Fruit fly (Drosophila melanogaster) whole organism, embryonic: ENCODE results near the gene Paics.

ENCODE experiments used
- Atf6 ChIP-seq: fragments of 200-800 bp; sonication (Bioruptor generic); IDR thresholded peaks from 2 replicates; pipeline ENCODE4 v1.3.6; 2022; ENCODE audit warnings: missing biosample characterization, missing genetic modification characterization
- CG10431 ChIP-seq: fragments of 200-800 bp; sonication (Bioruptor generic); optimal IDR thresholded peaks from 3 replicates; lab custom pipeline; 2018; ENCODE audit warnings: missing biosample characterization, mild to moderate bottlenecking, missing genetic modification characterization
- CG10654 ChIP-seq: fragments of 200-800 bp; sonication (Bioruptor generic); optimal IDR thresholded peaks from 2 replicates; lab custom pipeline; 2016; ENCODE audit warnings: missing biosample characterization, missing genetic modification characterization
- CG13424 ChIP-seq: fragments of 200-800 bp; sonication (Bioruptor generic); optimal IDR thresholded peaks from 2 replicates; lab custom pipeline; 2019; ENCODE audit warnings: missing biosample characterization, mild to moderate bottlenecking, missing genetic modification characterization, moderate library complexity
- CG13624 ChIP-seq: fragments of 200-800 bp; sonication (Bioruptor generic); optimal IDR thresholded peaks from 2 replicates; lab custom pipeline; 2016; ENCODE audit warnings: missing biosample characterization, missing genetic modification characterization
- CG14014 ChIP-seq: fragments of 200-800 bp; sonication (Bioruptor generic); IDR thresholded peaks from 2 replicates; pipeline ENCODE4 v1.3.6; 2022; ENCODE audit warnings: missing biosample characterization, missing genetic modification characterization
- CG15269 ChIP-seq: fragments of 200-800 bp; sonication (Bioruptor generic); optimal IDR thresholded peaks from 2 replicates; lab custom pipeline; 2018; ENCODE audit warnings: missing biosample characterization, mild to moderate bottlenecking, missing genetic modification characterization, moderate library complexity
- CG15479 ChIP-seq: fragments of 200-800 bp; sonication (Bioruptor generic); optimal IDR thresholded peaks from 3 replicates; lab custom pipeline; 2019; ENCODE audit warnings: missing biosample characterization, mild to moderate bottlenecking, missing genetic modification characterization, moderate library complexity
- CG15514 ChIP-seq: fragments of 200-800 bp; sonication (Bioruptor generic); optimal IDR thresholded peaks from 3 replicates; lab custom pipeline; 2017; ENCODE audit warnings: missing biosample characterization, missing genetic modification characterization, mild to moderate bottlenecking, moderate library complexity, missing genetic modification reagents
- CG2712 ChIP-seq: fragments of 200-800 bp; optimal IDR thresholded peaks from 3 replicates; lab custom pipeline; 2019; ENCODE audit warnings: missing biosample characterization, mild to moderate bottlenecking, missing genetic modification characterization, moderate library complexity
- CG30403 ChIP-seq: fragments of 200-800 bp; sonication (Bioruptor generic); optimal IDR thresholded peaks from 3 replicates; lab custom pipeline; 2016; ENCODE audit warnings: missing biosample characterization, missing genetic modification characterization
- CG34422 ChIP-seq: fragments of 200-800 bp; sonication (Bioruptor generic); IDR thresholded peaks from 3 replicates; pipeline ENCODE4 v1.3.6; 2022; ENCODE audit warnings: missing biosample characterization, missing genetic modification characterization
- CG3726 ChIP-seq: fragments of 200-800 bp; sonication (Bioruptor generic); IDR thresholded peaks from 3 replicates; pipeline ENCODE4, ENCODE4 v1.3.6; 2022; ENCODE audit warnings: missing biosample characterization, missing genetic modification characterization
- CG3995 ChIP-seq: fragments of 200-800 bp; sonication (Bioruptor generic); optimal IDR thresholded peaks from 3 replicates; lab custom pipeline; 2016; ENCODE audit warnings: missing biosample characterization, missing genetic modification characterization
- CG6272 ChIP-seq: fragments of 200-800 bp; sonication (Bioruptor generic); IDR thresholded peaks from 2 replicates; pipeline ENCODE4 v1.3.6; 2022; ENCODE audit warnings: missing biosample characterization, missing genetic modification characterization
- CG6683 ChIP-seq: fragments of 200-800 bp; sonication (Bioruptor generic); optimal IDR thresholded peaks from 2 replicates; lab custom pipeline; 2017; ENCODE audit warnings: missing biosample characterization, mild to moderate bottlenecking, missing genetic modification characterization, missing genetic modification reagents
- CG6791 ChIP-seq: fragments of 200-800 bp; sonication (Bioruptor generic); IDR thresholded peaks from 3 replicates; pipeline ENCODE4 v1.3.6; 2022; ENCODE audit warnings: missing biosample characterization, missing genetic modification characterization; ENCODE audit not compliant: partially characterized antibody
- CG9215 ChIP-seq: fragments of 200-800 bp; sonication (Bioruptor generic); IDR thresholded peaks from 2 replicates; pipeline ENCODE4 v1.3.6; 2022; ENCODE audit warnings: missing biosample characterization, missing genetic modification characterization
- CG9727 ChIP-seq: fragments of 200-800 bp; sonication (Bioruptor generic); optimal IDR thresholded peaks from 3 replicates; lab custom pipeline; 2017; ENCODE audit warnings: missing biosample characterization, mild to moderate bottlenecking, missing genetic modification characterization
- CG9932 ChIP-seq: fragments of 200-800 bp; sonication (Bioruptor generic); IDR thresholded peaks from 2 replicates; pipeline ENCODE4 v1.3.6; 2022; ENCODE audit warnings: missing biosample characterization, missing genetic modification characterization
- Chrac-16 ChIP-seq: fragments of 200-800 bp; sonication (Bioruptor generic); optimal IDR thresholded peaks from 3 replicates; lab custom pipeline; 2016; ENCODE audit warnings: missing biosample characterization, missing genetic modification characterization
- CrebB ChIP-seq: fragments of 200-800 bp; sonication (Bioruptor generic); optimal IDR thresholded peaks from 3 replicates; lab custom pipeline; 2018; ENCODE audit warnings: missing biosample characterization, mild to moderate bottlenecking, missing genetic modification characterization
- Dek ChIP-seq: fragments of 200-800 bp; sonication (Bioruptor generic); optimal IDR thresholded peaks from 3 replicates; lab custom pipeline; 2019; ENCODE audit warnings: missing biosample characterization, mild to moderate bottlenecking, missing genetic modification characterization, moderate library complexity
- Drgx ChIP-seq: fragments of 200-800 bp; sonication (Bioruptor generic); IDR thresholded peaks from 2 replicates; pipeline ENCODE4 v1.3.6; 2022; ENCODE audit warnings: missing biosample characterization, missing genetic modification characterization
- Gug ChIP-seq: fragments of 200-800 bp; sonication (Bioruptor generic); IDR thresholded peaks from 4 replicates; pipeline ENCODE4 v1.3.6; 2022; ENCODE audit warnings: missing biosample characterization, missing genetic modification characterization
- Hmr ChIP-seq: fragments of 200-800 bp; sonication (Bioruptor generic); optimal IDR thresholded peaks from 3 replicates; lab custom pipeline; 2017; ENCODE audit warnings: mild to moderate bottlenecking, missing biosample characterization, missing genetic modification reagents, missing genetic modification characterization
- Hr3 ChIP-seq: fragments of 200-800 bp; sonication (Bioruptor generic); optimal IDR thresholded peaks from 3 replicates; lab custom pipeline; 2016; ENCODE audit warnings: missing biosample characterization, missing genetic modification characterization
- Hr39 ChIP-seq: fragments of >200 bp; optimal IDR thresholded peaks from 2 replicates; lab custom pipeline; 2017
- MESR4 ChIP-seq: fragments of 200-800 bp; sonication (Bioruptor generic); optimal IDR thresholded peaks from 2 replicates; lab custom pipeline; 2018; ENCODE audit warnings: missing biosample characterization, mild to moderate bottlenecking, missing genetic modification characterization, moderate library complexity
- Nf-YA ChIP-seq: fragments of 200-800 bp; sonication (Bioruptor generic); IDR thresholded peaks from 2 replicates; pipeline ENCODE4 v1.3.6; 2022; ENCODE audit warnings: missing biosample characterization, missing genetic modification characterization
- Side ChIP-seq: fragments of 200-800 bp; sonication (Bioruptor generic); optimal IDR thresholded peaks from 2 replicates; lab custom pipeline; 2016; ENCODE audit warnings: missing biosample characterization, missing genetic modification characterization
- Sox100B ChIP-seq: fragments of 200-800 bp; sonication (Bioruptor generic); optimal IDR thresholded peaks from 3 replicates; lab custom pipeline; 2018; ENCODE audit warnings: missing biosample characterization, mild to moderate bottlenecking, missing genetic modification characterization
- Vsx1 ChIP-seq: fragments of 200-800 bp; sonication (Bioruptor generic); optimal IDR thresholded peaks from 2 replicates; lab custom pipeline; 2017; ENCODE audit warnings: missing biosample characterization, mild to moderate bottlenecking, missing genetic modification characterization, missing genetic modification reagents
- YL-1 ChIP-seq: fragments of 200-800 bp; sonication (Bioruptor generic); optimal IDR thresholded peaks from 3 replicates; lab custom pipeline; 2017; ENCODE audit warnings: missing biosample characterization, mild to moderate bottlenecking, missing genetic modification characterization
- crol ChIP-seq: fragments of 200-800 bp; sonication (Bioruptor generic); IDR thresholded peaks from 2 replicates; pipeline ENCODE4 v1.3.6; 2022; ENCODE audit warnings: missing biosample characterization, missing genetic modification characterization
- eyg ChIP-seq: fragments of 200-800 bp; sonication (Bioruptor generic); optimal IDR thresholded peaks from 3 replicates; lab custom pipeline; 2016; ENCODE audit warnings: missing biosample characterization, missing genetic modification characterization
- fd102C ChIP-seq: fragments of 200-800 bp; sonication (Bioruptor generic); optimal IDR thresholded peaks from 2 replicates; lab custom pipeline; 2018; ENCODE audit warnings: missing biosample characterization, mild to moderate bottlenecking, missing genetic modification characterization, moderate library complexity
- fd64A ChIP-seq: fragments of 200-800 bp; sonication (Bioruptor generic); optimal IDR thresholded peaks from 3 replicates; lab custom pipeline; 2018; ENCODE audit warnings: missing biosample characterization, mild to moderate bottlenecking, missing genetic modification characterization
- ftz-f1 ChIP-seq: fragments of 200-800 bp; sonication (Bioruptor generic); optimal IDR thresholded peaks from 2 replicates; lab custom pipeline; 2016; ENCODE audit warnings: missing biosample characterization, missing genetic modification characterization
- gcm2 ChIP-seq: fragments of 200-800 bp; sonication (Bioruptor generic); optimal IDR thresholded peaks from 2 replicates; lab custom pipeline; 2016; ENCODE audit warnings: missing biosample characterization, missing genetic modification characterization
- luna ChIP-seq: fragments of 200-800 bp; sonication (Bioruptor generic); optimal IDR thresholded peaks from 2 replicates; lab custom pipeline; 2016; ENCODE audit warnings: missing biosample characterization, missing genetic modification characterization
- maf-S ChIP-seq: fragments of 200-800 bp; sonication (Bioruptor generic); optimal IDR thresholded peaks from 2 replicates; lab custom pipeline; 2016; ENCODE audit warnings: missing biosample characterization, missing genetic modification characterization
- mam ChIP-seq: fragments of 200-800 bp; sonication (Bioruptor generic); optimal IDR thresholded peaks from 3 replicates; lab custom pipeline; 2016; ENCODE audit warnings: missing biosample characterization, missing genetic modification characterization
- ranshi ChIP-seq: fragments of 200-800 bp; sonication (Bioruptor generic); IDR thresholded peaks from 2 replicates; pipeline ENCODE4 v1.3.6; 2022; ENCODE audit warnings: missing biosample characterization, missing genetic modification characterization
- slou ChIP-seq: fragments of 200-800 bp; sonication (Bioruptor generic); optimal IDR thresholded peaks from 3 replicates; lab custom pipeline; 2016; ENCODE audit warnings: missing biosample characterization, missing genetic modification characterization
- tap ChIP-seq: fragments of 200-800 bp; optimal IDR thresholded peaks from 3 replicates; lab custom pipeline; 2019; ENCODE audit warnings: missing biosample characterization, mild to moderate bottlenecking, missing genetic modification characterization, moderate library complexity
- tna ChIP-seq: fragments of 200-800 bp; sonication (Bioruptor generic); IDR thresholded peaks from 2 replicates; pipeline ENCODE4 v1.3.6; 2022; ENCODE audit warnings: missing biosample characterization, missing genetic modification characterization; ENCODE audit not compliant: partially characterized antibody
- trem ChIP-seq: fragments of 200-800 bp; optimal IDR thresholded peaks from 3 replicates; lab custom pipeline; 2019; ENCODE audit warnings: missing biosample characterization, mild to moderate bottlenecking, missing genetic modification characterization, moderate library complexity
- ttk ChIP-seq: fragments of 200-800 bp; sonication (Bioruptor generic); IDR thresholded peaks from 2 replicates; pipeline ENCODE4 v2.1.2; 2022; ENCODE audit warnings: missing biosample characterization, missing genetic modification characterization
- twi ChIP-seq: fragments of 200-800 bp; optimal IDR thresholded peaks from 2 replicates; lab custom pipeline; 2019; ENCODE audit warnings: missing biosample characterization, mild to moderate bottlenecking, missing genetic modification characterization, moderate library complexity

Gene Paics

dm6 chrX:12755600-12756373 lies 4.6 kb downstream of the Paics start (continued):
- TF ChIP-seq CG34422, result peak; percentile 59; the same call in 2 of the 3 replicates
- TF ChIP-seq CG2712, result peak; percentile 76
- TF ChIP-seq CG6683 (GFP tag; lab: Kevin White, UChicago), result no peak
- peak; percentile 46 for TF ChIP-seq CG10654 (GFP tag; lab: Kevin White, UChicago)
- TF ChIP-seq luna (GFP tag; lab: Kevin White, UChicago), result peak; percentile 28
- peak; percentile 87 for TF ChIP-seq CG9727 (GFP tag; lab: Kevin White, UChicago)
- no peak for TF ChIP-seq MESR4 (GFP tag; lab: Kevin White, UChicago)
- no peak for TF ChIP-seq fd102C (GFP tag; lab: Kevin White, UChicago)
- no peak for TF ChIP-seq Nf-YA (GFP tag; lab: Robert Waterston, UW)
- no peak for TF ChIP-seq YL-1 (GFP tag; lab: Kevin White, UChicago)
- TF ChIP-seq gcm2 (GFP tag; lab: Kevin White, UChicago), result peak; percentile 28
- peak; percentile 88 for TF ChIP-seq CG9932
- peak; percentile 85 for TF ChIP-seq CG9215 (GFP tag; lab: Robert Waterston, UW)
- TF ChIP-seq eyg (GFP tag; lab: Kevin White, UChicago), result no peak
- peak; percentile 40 for TF ChIP-seq CG13624 (GFP tag; lab: Kevin White, UChicago)
- TF ChIP-seq CG10431 (GFP tag; lab: Kevin White, UChicago), result no peak
- peak; percentile 69; the same call in 1 of the 2 replicates for TF ChIP-seq ttk (GFP tag; lab: Robert Waterston, UW)
- TF ChIP-seq Side, result no peak
- peak; percentile 85; the same call in 3 of the 4 replicates for TF ChIP-seq Gug
- TF ChIP-seq maf-S (GFP tag; lab: Kevin White, UChicago), result peak; percentile 33
- TF ChIP-seq CG15269 (tag; lab: Kevin White, UChicago), result peak; percentile 84
- TF ChIP-seq ranshi (GFP tag; lab: Robert Waterston, UW), result peak; percentile 57; the same call in 1 of the 2 replicates
- no peak for TF ChIP-seq tap
- TF ChIP-seq Atf6 (GFP tag; lab: Robert Waterston, UW), result peak; percentile 49; the same call in 1 of the 2 replicates
- peak; percentile 75; the same call in 1 of the 2 replicates for TF ChIP-seq CG14014
- TF ChIP-seq CG15514 (GFP tag; lab: Kevin White, UChicago), result peak; percentile 52
- no peak for TF ChIP-seq CG3995 (GFP tag; lab: Kevin White, UChicago)
- peak; percentile 83 for TF ChIP-seq CG30403 (GFP tag; lab: Kevin White, UChicago)
- TF ChIP-seq CG6272 (GFP tag; lab: Robert Waterston, UW), result peak; percentile 71
- TF ChIP-seq Drgx (GFP tag; lab: Robert Waterston, UW), result peak; percentile 65
- TF ChIP-seq slou (GFP tag; lab: Kevin White, UChicago), result peak; percentile 69
- no peak for TF ChIP-seq trem
- TF ChIP-seq Hmr (GFP tag; lab: Kevin White, UChicago), result peak; percentile 88
- TF ChIP-seq CG15479 (GFP tag; lab: Kevin White, UChicago), result no peak
- TF ChIP-seq CrebB (tag; lab: Kevin White, UChicago), result no peak
- TF ChIP-seq Sox100B (GFP tag; lab: Kevin White, UChicago), result peak; percentile 83
- no peak for TF ChIP-seq ftz-f1 (GFP tag; lab: Kevin White, UChicago)
- TF ChIP-seq Chrac-16 (GFP tag; lab: Kevin White, UChicago), result peak; percentile 66
- no peak for TF ChIP-seq CG6791 (GFP tag; lab: Robert Waterston, UW)
- peak; percentile 80 for TF ChIP-seq CG13424 (tag; lab: Kevin White, UChicago)
- 0 out of 3 replicates have a peak, but pooled peaks have one; percentile 39 for TF ChIP-seq CG3726 (GFP tag; lab: Robert Waterston, UW)
- peak; percentile 69 for TF ChIP-seq Vsx1 (GFP tag; lab: Kevin White, UChicago)
- TF ChIP-seq tna (GFP tag; lab: Robert Waterston, UW), result no peak
- peak; percentile 89 for TF ChIP-seq crol (GFP tag; lab: Robert Waterston, UW)
- no peak for TF ChIP-seq fd64A
- TF ChIP-seq Dek, result peak; percentile 77
- TF ChIP-seq twi (tag; lab: Kevin White, UChicago), result peak; percentile 26
- TF ChIP-seq mam (GFP tag; lab: Kevin White, UChicago), result peak; percentile 87
- TF ChIP-seq Hr39 (lab: Kevin White, UChicago), result no peak
- TF ChIP-seq Hr3 (GFP tag; lab: Kevin White, UChicago), result peak; percentile 88
